Worm (Caenorhabditis elegans) whole organism, late embryonic: ENCODE data around the gene nhr-91.

Source experiments
- ahr-1 ChIP-seq: sonication (generic microtip); optimal IDR thresholded peaks from 2 replicates; lab custom pipeline; 2016; ENCODE audit warnings: missing genetic modification characterization, missing compliant biosample characterization
- ama-1 ChIP-seq: fragments of 150-350 bp; optimal IDR thresholded peaks from 2 replicates; lab custom pipeline; 2014
- ceh-14 ChIP-seq: sonication (generic microtip); optimal IDR thresholded peaks from 2 replicates; lab custom pipeline; 2016; ENCODE audit warnings: missing genotype, missing genetic modification characterization, missing compliant biosample characterization
- ceh-2 ChIP-seq: sonication (generic microtip); optimal IDR thresholded peaks from 2 replicates; lab custom pipeline; 2016; ENCODE audit warnings: missing genotype, missing genetic modification characterization, missing compliant biosample characterization
- ceh-22 ChIP-seq: sonication (generic microtip); optimal IDR thresholded peaks from 2 replicates; lab custom pipeline; 2017; ENCODE audit warnings: missing biosample characterization, missing genetic modification characterization
- ceh-24 ChIP-seq: sonication (generic microtip); optimal IDR thresholded peaks from 2 replicates; lab custom pipeline; 2016; ENCODE audit warnings: mild to moderate bottlenecking, missing genetic modification characterization, missing compliant biosample characterization
- ceh-31 ChIP-seq: sonication (generic microtip); optimal IDR thresholded peaks from 2 replicates; lab custom pipeline; 2016; ENCODE audit warnings: missing genetic modification characterization, missing compliant biosample characterization
- ceh-34 ChIP-seq: sonication (generic microtip); optimal IDR thresholded peaks from 2 replicates; lab custom pipeline; 2016; ENCODE audit warnings: mild to moderate bottlenecking, missing genetic modification characterization, missing compliant biosample characterization
- ceh-45 ChIP-seq: fragments of 200-800 bp; sonication (Bioruptor generic); IDR thresholded peaks from 2 replicates; pipeline ENCODE4 v1.3.6; 2022; ENCODE audit warnings: missing genetic modification reagents, missing genetic modification characterization, missing compliant biosample characterization
- ceh-48 ChIP-seq: sonication (generic microtip); optimal IDR thresholded peaks from 2 replicates; lab custom pipeline; 2016; ENCODE audit warnings: missing genetic modification characterization, inconsistent platforms, missing compliant biosample characterization
- dve-1 ChIP-seq: sonication (generic microtip); optimal IDR thresholded peaks from 2 replicates; lab custom pipeline; 2017; ENCODE audit warnings: antibody characterized with exemption, mild to moderate bottlenecking, missing genetic modification characterization, missing compliant biosample characterization
- elt-2 ChIP-seq: sonication (generic microtip); optimal IDR thresholded peaks from 2 replicates; lab custom pipeline; 2016; ENCODE audit warnings: missing genetic modification reagents, missing genetic modification characterization, missing compliant biosample characterization
- elt-4 ChIP-seq: sonication (generic microtip); optimal IDR thresholded peaks from 2 replicates; lab custom pipeline; 2016; ENCODE audit warnings: missing genetic modification characterization, missing compliant biosample characterization
- fax-1 ChIP-seq: sonication (generic microtip); optimal IDR thresholded peaks from 2 replicates; lab custom pipeline; 2016; ENCODE audit warnings: missing genotype, missing genetic modification characterization, missing compliant biosample characterization
- fkh-6 ChIP-seq: sonication (generic microtip); optimal IDR thresholded peaks from 2 replicates; lab custom pipeline; 2016; ENCODE audit warnings: missing genetic modification characterization, missing compliant biosample characterization
- gmeb-2 ChIP-seq: sonication (generic microtip); optimal IDR thresholded peaks from 2 replicates; lab custom pipeline; 2016; ENCODE audit warnings: missing genetic modification characterization, inconsistent platforms, missing compliant biosample characterization
- hlh-15 ChIP-seq: sonication (generic microtip); optimal IDR thresholded peaks from 2 replicates; lab custom pipeline; 2016; ENCODE audit warnings: missing genetic modification characterization, missing compliant biosample characterization
- hlh-6 ChIP-seq: sonication (generic microtip); optimal IDR thresholded peaks from 2 replicates; lab custom pipeline; 2016; ENCODE audit warnings: missing genotype, missing genetic modification characterization, missing compliant biosample characterization
- hlh-8 ChIP-seq: sonication (generic microtip); optimal IDR thresholded peaks from 2 replicates; lab custom pipeline; 2016; ENCODE audit warnings: missing genotype, missing genetic modification characterization, missing compliant biosample characterization
- lim-6 ChIP-seq: sonication (generic microtip); optimal IDR thresholded peaks from 2 replicates; lab custom pipeline; 2016; ENCODE audit warnings: missing genetic modification characterization, missing compliant biosample characterization
- nfya-1 ChIP-seq: sonication (generic microtip); optimal IDR thresholded peaks from 2 replicates; lab custom pipeline; 2017; ENCODE audit warnings: missing genetic modification characterization, mild to moderate bottlenecking, missing compliant biosample characterization, antibody characterized with exemption, moderate library complexity
- nhr-11 ChIP-seq: fragments of 150-350 bp; optimal IDR thresholded peaks from 2 replicates; lab custom pipeline; 2014; ENCODE audit warnings: missing biosample characterization, missing genetic modification characterization
- nhr-232 ChIP-seq: sonication (generic microtip); optimal IDR thresholded peaks from 2 replicates; lab custom pipeline; 2016; ENCODE audit warnings: missing genetic modification characterization, missing compliant biosample characterization
- npax-4 ChIP-seq: sonication (generic microtip); optimal IDR thresholded peaks from 2 replicates; lab custom pipeline; 2016; ENCODE audit warnings: missing genetic modification characterization, missing compliant biosample characterization
- odd-2 ChIP-seq: sonication (generic microtip); optimal IDR thresholded peaks from 2 replicates; lab custom pipeline; 2017; ENCODE audit warnings: antibody characterized with exemption, mild to moderate bottlenecking, missing genetic modification characterization, missing compliant biosample characterization
- pag-3 ChIP-seq: sonication (generic microtip); optimal IDR thresholded peaks from 2 replicates; lab custom pipeline; 2016; ENCODE audit warnings: missing compliant biosample characterization, missing genetic modification characterization, borderline replicate concordance
- pax-1 ChIP-seq: fragments of 150-350 bp; optimal IDR thresholded peaks from 2 replicates; lab custom pipeline; 2014; ENCODE audit warnings: missing biosample characterization, missing genetic modification characterization
- pha-2 ChIP-seq: sonication (generic microtip); optimal IDR thresholded peaks from 2 replicates; lab custom pipeline; 2017; ENCODE audit warnings: mild to moderate bottlenecking, missing genetic modification characterization, missing compliant biosample characterization
- pha-4 ChIP-seq: fragments of 150-350 bp; optimal IDR thresholded peaks from 2 replicates; lab custom pipeline; 2018; ENCODE audit warnings: missing biosample characterization, missing genetic modification reagents, missing genetic modification characterization
- pros-1 ChIP-seq: fragments of 150-350 bp; optimal IDR thresholded peaks from 2 replicates; lab custom pipeline; 2014; ENCODE audit warnings: missing biosample characterization, missing genetic modification reagents, missing genetic modification characterization
- ref-2 ChIP-seq: sonication (generic microtip); optimal IDR thresholded peaks from 2 replicates; lab custom pipeline; 2016; ENCODE audit warnings: missing genetic modification characterization, missing compliant biosample characterization
- rnt-1 ChIP-seq: sonication (generic microtip); optimal IDR thresholded peaks from 2 replicates; lab custom pipeline; 2016; ENCODE audit warnings: missing genetic modification characterization, missing compliant biosample characterization
- sox-2 ChIP-seq: fragments of 200-800 bp; sonication (Bioruptor generic); IDR thresholded peaks from 2 replicates; pipeline ENCODE4 v1.3.6; 2022; ENCODE audit warnings: missing genetic modification reagents, missing genetic modification characterization, missing compliant biosample characterization
- sox-4 ChIP-seq: sonication (generic microtip); optimal IDR thresholded peaks from 2 replicates; lab custom pipeline; 2017; ENCODE audit warnings: mild to moderate bottlenecking, missing genetic modification characterization, inconsistent platforms, missing compliant biosample characterization
- syd-9 ChIP-seq: sonication (generic microtip); optimal IDR thresholded peaks from 2 replicates; lab custom pipeline; 2016; ENCODE audit warnings: mild to moderate bottlenecking, missing genetic modification characterization, moderate library complexity, missing compliant biosample characterization
- tbx-2 ChIP-seq: sonication (generic microtip); optimal IDR thresholded peaks from 2 replicates; lab custom pipeline; 2016; ENCODE audit warnings: missing genetic modification characterization, missing compliant biosample characterization
- ttx-3 ChIP-seq: sonication (generic microtip); optimal IDR thresholded peaks from 2 replicates; lab custom pipeline; 2016; ENCODE audit warnings: missing genetic modification reagents, missing genetic modification characterization, missing compliant biosample characterization
- unc-55 ChIP-seq: sonication (generic microtip); optimal IDR thresholded peaks from 2 replicates; lab custom pipeline; 2017; ENCODE audit warnings: missing biosample characterization, missing genetic modification reagents, missing genetic modification characterization
- zip-5 ChIP-seq: sonication (generic microtip); optimal IDR thresholded peaks from 2 replicates; lab custom pipeline; 2016; ENCODE audit warnings: missing genetic modification characterization, missing compliant biosample characterization

nhr-91 gene

DNA sequence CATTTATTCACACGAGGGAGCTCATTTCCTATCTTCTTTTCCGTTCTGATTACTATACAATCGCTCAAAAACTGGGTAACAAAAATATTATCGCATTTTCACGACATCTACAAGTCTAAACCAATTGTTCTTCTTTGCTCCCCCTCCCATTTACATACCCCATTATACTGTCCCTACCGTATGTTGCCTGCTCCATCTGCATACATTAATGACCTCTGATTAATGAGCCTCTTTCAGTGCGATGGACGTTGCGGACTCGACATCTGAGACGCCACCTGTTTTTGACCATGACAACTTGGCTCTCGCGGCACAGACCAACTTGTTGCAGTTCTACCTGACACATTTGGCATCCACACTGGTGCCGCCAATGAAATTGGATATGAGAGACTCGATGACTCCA is at the start of gene nhr-91:
TSS of gene nhr-91 (plus strand) at position 232 of the 400 bp plus-strand sequence.
- TF ChIP-seq sox-2 (GFP tag; lab: Robert Waterston, UW) (no peak), ref-2 (no peak), hlh-15 (tag; lab: Kevin White, UChicago) (no peak), pros-1 (tag; lab: Kevin White, UChicago) (no peak)

DNA sequence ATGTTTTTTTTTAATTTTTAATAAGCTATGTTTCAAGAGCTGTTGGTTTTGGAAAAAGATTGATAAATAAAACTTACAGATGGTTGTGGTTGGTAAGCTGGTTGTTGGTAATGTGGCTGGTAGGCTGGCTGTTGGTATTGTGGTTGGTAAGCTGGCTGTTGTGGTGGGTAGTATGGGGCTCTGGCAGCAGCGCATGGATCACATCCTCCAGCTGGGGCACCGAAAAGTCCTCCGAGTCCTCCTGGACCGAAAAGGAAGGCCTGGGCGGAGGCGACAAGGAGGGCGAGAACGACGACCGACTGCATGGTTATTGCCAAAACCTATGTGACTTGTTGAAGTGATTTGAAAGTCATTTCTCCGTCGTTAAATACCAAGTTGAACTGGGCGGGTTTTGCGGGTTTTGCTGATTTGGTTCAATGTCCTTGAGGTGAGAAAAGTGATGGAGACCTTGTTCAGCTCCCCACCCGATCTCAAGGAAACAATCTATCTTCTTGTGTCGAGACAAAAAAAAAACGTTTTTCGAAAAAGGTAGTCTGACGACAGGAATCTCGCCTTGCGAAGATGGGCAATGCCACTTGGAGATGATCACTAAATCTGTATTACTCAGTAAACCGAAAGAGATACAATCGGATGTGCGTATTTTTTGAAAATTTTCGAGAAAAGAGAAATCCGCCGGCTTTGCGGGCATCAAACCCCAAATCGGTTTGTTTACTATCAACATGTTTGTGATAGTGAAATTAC is 49.1 kb upstream of the nhr-91 start, which contains the start of gene F46F2.3:
TSS of gene F46F2.3 (minus strand) at position 341 of the 741 bp plus-strand sequence.
- no peak for TF ChIP-seq ama-1 (lab: Kevin White, UChicago)
- no peak for TF ChIP-seq ceh-24 (tag; lab: Kevin White, UChicago)
- TF ChIP-seq unc-55 (GFP tag; lab: Kevin White, UChicago) = no peak
- TF ChIP-seq ahr-1 (tag; lab: Kevin White, UChicago) = no peak
- no peak for TF ChIP-seq syd-9 (tag; lab: Kevin White, UChicago)
- no peak for TF ChIP-seq gmeb-2 (tag; lab: Kevin White, UChicago)
- no peak for TF ChIP-seq zip-5
- no peak for TF ChIP-seq ceh-48
- TF ChIP-seq rnt-1 (tag; lab: Kevin White, UChicago) = no peak
- TF ChIP-seq lim-6 (tag; lab: Kevin White, UChicago) = no peak
- no peak for TF ChIP-seq pha-4 (tag; lab: Kevin White, UChicago)
- no peak for TF ChIP-seq sox-4
- no peak for TF ChIP-seq ceh-34 (tag; lab: Kevin White, UChicago)
- no peak for TF ChIP-seq hlh-8 (tag; lab: Kevin White, UChicago)
- no peak for TF ChIP-seq dve-1 (tag; lab: Kevin White, UChicago)

DNA sequence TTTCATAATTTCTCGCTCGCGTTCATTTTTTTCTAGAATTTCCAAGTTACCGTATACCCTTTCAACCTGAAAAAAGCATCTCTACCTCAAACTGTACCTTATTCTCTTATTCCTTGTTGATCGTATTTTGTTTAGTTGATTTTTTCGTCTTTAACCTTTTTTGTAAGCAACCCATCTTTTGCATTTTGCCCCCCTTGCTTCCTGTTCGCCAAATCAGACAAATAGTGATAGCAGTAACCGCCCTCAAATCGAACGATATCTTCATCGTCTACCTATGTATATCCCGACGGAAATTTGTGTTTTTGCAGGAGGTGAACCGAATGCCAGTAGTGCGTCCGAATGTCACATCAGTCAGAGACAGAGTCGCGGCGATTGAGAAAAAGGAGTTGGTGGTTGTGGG is 46.7 kb upstream of the nhr-91 start, which contains the start of gene F46F2.5:
TSS of gene F46F2.5 (plus strand) at position 301 of the 400 bp plus-strand sequence.
- TF ChIP-seq ceh-34 (tag; lab: Kevin White, UChicago) (no peak), pros-1 (tag; lab: Kevin White, UChicago) (no peak), fax-1 (tag; lab: Kevin White, UChicago) (no peak), ceh-31 (no peak), odd-2 (tag; lab: Kevin White, UChicago) (no peak), ceh-2 (tag; lab: Kevin White, UChicago) (no peak), fkh-6 (tag; lab: Kevin White, UChicago) (no peak), sox-4 (no peak), ceh-48 (no peak), nfya-1 (no peak)

DNA sequence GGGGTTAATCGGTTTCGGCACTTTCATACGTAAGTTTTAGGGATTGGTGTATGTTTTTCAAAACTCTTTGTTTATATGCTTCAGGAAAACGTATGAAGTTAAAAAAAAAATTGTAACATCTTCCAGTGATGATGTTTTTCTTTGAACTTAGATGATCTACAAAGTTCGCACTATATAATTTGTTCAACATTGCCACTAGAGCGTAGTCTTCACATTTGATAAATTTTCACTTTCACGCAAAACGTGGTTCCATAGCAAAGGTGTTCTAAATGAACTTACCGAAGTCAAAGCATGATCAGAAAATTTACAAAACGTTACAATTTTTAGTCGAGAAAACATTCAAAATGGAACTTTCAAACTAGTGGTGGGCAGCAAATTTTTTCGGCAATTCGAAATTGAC is 46.3 kb upstream of the nhr-91 start:
- TF ChIP-seq ceh-22 (tag; lab: Kevin White, UChicago) (no peak), ceh-34 (tag; lab: Kevin White, UChicago) (no peak), tbx-2 (tag; lab: Kevin White, UChicago) (no peak), npax-4 (tag; lab: Kevin White, UChicago) (no peak), elt-4 (tag; lab: Kevin White, UChicago) (no peak), ref-2 (no peak), elt-2 (no peak), ceh-14 (no peak)

DNA sequence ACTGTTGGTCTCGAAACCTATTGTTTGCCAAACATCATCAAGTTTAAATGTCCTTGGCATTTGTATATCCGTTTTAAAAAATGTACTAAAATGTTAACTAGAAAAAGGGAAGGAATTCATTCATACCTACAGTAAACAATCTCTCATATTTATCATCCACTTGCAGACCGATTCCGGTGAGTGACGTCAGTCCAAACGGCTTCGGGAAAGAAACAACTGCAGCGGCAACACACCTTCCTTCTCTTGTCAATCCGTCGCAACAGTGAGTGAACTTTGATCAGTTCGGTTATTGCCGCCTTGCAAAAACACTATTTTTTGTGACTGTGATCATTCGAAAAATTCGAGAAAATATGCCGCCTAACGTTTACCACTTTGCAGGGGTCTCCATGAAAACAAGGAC is 45.0 kb upstream of the nhr-91 start:
- TF ChIP-seq unc-55 (GFP tag; lab: Kevin White, UChicago) (no peak), ceh-14 (no peak), hlh-6 (tag; lab: Kevin White, UChicago) (no peak), pag-3 (no peak), sox-2 (GFP tag; lab: Robert Waterston, UW) (no peak), pha-4 (tag; lab: Kevin White, UChicago) (no peak), hlh-8 (tag; lab: Kevin White, UChicago) (no peak), ttx-3 (tag; lab: Kevin White, UChicago) (no peak), pax-1 (tag; lab: Kevin White, UChicago) (no peak), elt-4 (tag; lab: Kevin White, UChicago) (no peak), nhr-232 (no peak), ceh-45 (GFP tag; lab: Robert Waterston, UW) (no peak), ceh-2 (tag; lab: Kevin White, UChicago) (no peak), sox-4 (no peak), nhr-11 (tag; lab: Kevin White, UChicago) (no peak), pha-2 (no peak)
